Fruit fly (Drosophila melanogaster) S2 (cell line): ENCODE measurements around the gene CG32071.
"Not testable (repeated sequence)": the region's sequence is repeated elsewhere in the genome, so short reads cannot be mapped to it uniquely, and the experiment has no call there.

Experiments
- CG8478 ChIP-seq: fragments of >200 bp; optimal IDR thresholded peaks from 2 replicates; lab custom pipeline; 2018
- CTCF ChIP-seq, 2 experiments: fragments of >200 bp; optimal IDR thresholded peaks; 2 replicates each; lab custom pipeline; 2018

- TF ChIP-seq CTCF (optimal IDR thresholded peaks at IDR 0.05; lab: Kevin White, UChicago); CG8478: not testable (repeated sequence)
These were observed 31.2 kb upstream of the CG32071 start, which contains the start of gene CG14143 for dm6 chr3L:11134886-11135285.
